Worm (Caenorhabditis elegans) whole organism, L1 larva: ENCODE data around the gene C55A6.10.

Source experiments
- C34B4.2 ChIP-seq: sonication (generic microtip); optimal IDR thresholded peaks from 2 replicates; lab custom pipeline; 2017; ENCODE audit warnings: mild to moderate bottlenecking, missing genetic modification characterization, missing compliant biosample characterization
- F16B12.6 ChIP-seq: fragments of 150-350 bp; optimal IDR thresholded peaks from 2 replicates; lab custom pipeline; 2014; ENCODE audit warnings: missing biosample characterization, missing genetic modification characterization
- aha-1 ChIP-seq: fragments of 150-350 bp; optimal IDR thresholded peaks from 2 replicates; lab custom pipeline; 2014; ENCODE audit warnings: missing biosample characterization, missing genetic modification characterization
- alr-1 ChIP-seq: fragments of 200-800 bp; sonication (Bioruptor generic); optimal IDR thresholded peaks from 2 replicates; lab custom pipeline; 2018; ENCODE audit warnings: borderline replicate concordance, mild to moderate bottlenecking, missing genetic modification characterization, missing compliant biosample characterization
- blmp-1 ChIP-seq: fragments of 150-350 bp; optimal IDR thresholded peaks from 2 replicates; lab custom pipeline; 2014; ENCODE audit warnings: missing biosample characterization, missing genetic modification characterization
- ceh-8 ChIP-seq: fragments of 200-800 bp; sonication (Bioruptor generic); optimal IDR thresholded peaks from 2 replicates; lab custom pipeline; 2018; ENCODE audit warnings: mild to moderate bottlenecking, missing genetic modification characterization, moderate library complexity, missing compliant biosample characterization
- ceh-82 ChIP-seq, 3 experiments: fragments of 150-350 bp in 1 of 3; sonication (generic microtip) in 2 of 3; optimal IDR thresholded peaks; 2 replicates each; lab custom pipeline; 2014 to 2017; ENCODE audit warnings: missing biosample characterization in 3 of 3, missing genetic modification characterization in 3 of 3
- ceh-90 ChIP-seq: sonication (generic microtip); optimal IDR thresholded peaks from 2 replicates; lab custom pipeline; 2016; ENCODE audit warnings: missing genetic modification characterization, missing compliant biosample characterization
- ces-1 ChIP-seq: fragments of 150-350 bp; optimal IDR thresholded peaks from 2 replicates; lab custom pipeline; 2014; ENCODE audit warnings: missing biosample characterization, missing genetic modification reagents, missing genetic modification characterization
- dpl-1 ChIP-seq, 3 experiments: fragments of 150-350 bp in 2 of 3; sonication (generic microtip) in 1 of 3; optimal IDR thresholded peaks; 2 replicates each; lab custom pipeline; 2014 to 2017; ENCODE audit warnings: missing biosample characterization in 3 of 3, missing genetic modification characterization in 3 of 3, missing genetic modification reagents in 3 of 3
- dsc-1 ChIP-seq: sonication (generic microtip); optimal IDR thresholded peaks from 2 replicates; lab custom pipeline; 2016; ENCODE audit warnings: mild to moderate bottlenecking, missing genetic modification characterization, missing compliant biosample characterization
- efl-1 ChIP-seq, 4 experiments: fragments of 150-350 bp; optimal IDR thresholded peaks in 3 of 4; peaks in 1 of 4; 1 replicate in 1 of 4; 2 replicates in 3 of 4; lab custom pipeline; 2014; ENCODE audit warnings: missing biosample characterization in 2 of 4, missing genetic modification characterization in 2 of 4, missing genetic modification reagents in 2 of 4
- elt-3 ChIP-seq, 6 experiments: fragments of 150-350 bp in 1 of 6; sonication (generic microtip); optimal IDR thresholded peaks; 2 replicates each; lab custom pipeline; 2017 to 2018; ENCODE audit warnings: missing biosample characterization in 6 of 6, missing genetic modification characterization in 6 of 6, inconsistent platforms in 1 of 6
- fkh-4 ChIP-seq: sonication (generic microtip); optimal IDR thresholded peaks from 2 replicates; lab custom pipeline; 2016; ENCODE audit warnings: missing compliant biosample characterization, missing genetic modification characterization, borderline replicate concordance
- fos-1 ChIP-seq: fragments of 150-350 bp; optimal IDR thresholded peaks from 2 replicates; lab custom pipeline; 2014; ENCODE audit warnings: missing biosample characterization, missing genetic modification characterization
- grh-1 ChIP-seq: fragments of 200-800 bp; sonication (Bioruptor generic); IDR thresholded peaks from 2 replicates; pipeline ENCODE4 v1.3.6; 2022; ENCODE audit warnings: missing genetic modification reagents, missing genetic modification characterization, missing compliant biosample characterization
- hlh-17 ChIP-seq: fragments of 200-800 bp; sonication (Bioruptor generic); optimal IDR thresholded peaks from 2 replicates; lab custom pipeline; 2018; ENCODE audit warnings: missing genetic modification characterization, mild to moderate bottlenecking, missing compliant biosample characterization, moderate library complexity, borderline replicate concordance
- isw-1 ChIP-seq: fragments of 200-800 bp; sonication (Bioruptor generic); IDR thresholded peaks from 2 replicates; pipeline ENCODE4 v1.3.6; 2022; ENCODE audit warnings: missing genetic modification characterization, missing compliant biosample characterization
- jun-1 ChIP-seq: fragments of 150-350 bp; optimal IDR thresholded peaks from 2 replicates; lab custom pipeline; 2014; ENCODE audit warnings: missing biosample characterization, missing genetic modification reagents, missing genetic modification characterization
- lin-14 ChIP-seq: fragments of 200-800 bp; sonication (Bioruptor generic); optimal IDR thresholded peaks from 2 replicates; lab custom pipeline; 2018; ENCODE audit warnings: mild to moderate bottlenecking, missing genetic modification characterization, moderate library complexity, missing compliant biosample characterization
- lin-15B ChIP-seq: fragments of 150-350 bp; sonication (generic microtip); optimal IDR thresholded peaks from 3 replicates; lab custom pipeline; 2014; ENCODE audit warnings: missing biosample characterization, missing genetic modification characterization
- lin-35 ChIP-seq, 2 experiments: fragments of 150-350 bp; optimal IDR thresholded peaks; 2 replicates each; lab custom pipeline; 2014; ENCODE audit warnings: missing biosample characterization in 2 of 2, missing genetic modification characterization in 2 of 2, missing genetic modification reagents in 2 of 2
- lsy-2 ChIP-seq, 2 experiments: fragments of 150-350 bp; optimal IDR thresholded peaks; 2 replicates each; lab custom pipeline; 2014; ENCODE audit warnings: missing biosample characterization in 2 of 2, missing genetic modification characterization in 2 of 2
- mep-1 ChIP-seq: fragments of 150-350 bp; optimal IDR thresholded peaks from 2 replicates; lab custom pipeline; 2014; ENCODE audit warnings: missing biosample characterization, missing genetic modification characterization
- nhr-12 ChIP-seq: sonication (generic microtip); optimal IDR thresholded peaks from 2 replicates; lab custom pipeline; 2017; ENCODE audit warnings: missing biosample characterization, missing genetic modification characterization
- nhr-19 ChIP-seq: fragments of 200-800 bp; sonication (Bioruptor generic); conservative IDR thresholded peaks from 2 replicates; pipeline ENCODE4 v1.3.6; 2022; ENCODE audit warnings: missing genetic modification characterization, missing compliant biosample characterization
- nhr-20 ChIP-seq: sonication (generic microtip); optimal IDR thresholded peaks from 2 replicates; lab custom pipeline; 2016; ENCODE audit warnings: mild to moderate bottlenecking, missing genetic modification characterization, missing compliant biosample characterization
- nhr-237 ChIP-seq: fragments of 150-350 bp; optimal IDR thresholded peaks from 2 replicates; lab custom pipeline; 2014; ENCODE audit warnings: missing biosample characterization, missing genetic modification characterization
- nhr-71 ChIP-seq: sonication (generic microtip); optimal IDR thresholded peaks from 2 replicates; lab custom pipeline; 2016; ENCODE audit warnings: mild to moderate bottlenecking, missing genetic modification characterization, moderate library complexity, missing compliant biosample characterization
- nhr-77 ChIP-seq: fragments of 150-350 bp; optimal IDR thresholded peaks from 2 replicates; lab custom pipeline; 2014; ENCODE audit warnings: missing biosample characterization, missing genetic modification characterization
- nhr-85 ChIP-seq: sonication (generic microtip); peaks from one replicate; lab custom pipeline; 2016; ENCODE audit warnings: missing genetic modification characterization, inconsistent platforms, missing compliant biosample characterization
- nhr-90 ChIP-seq: sonication (generic microtip); optimal IDR thresholded peaks from 2 replicates; lab custom pipeline; 2016; ENCODE audit warnings: mild to moderate bottlenecking, missing genetic modification characterization, missing compliant biosample characterization; ENCODE audit not compliant: poor library complexity
- pag-3 ChIP-seq: sonication (generic microtip); optimal IDR thresholded peaks from 2 replicates; lab custom pipeline; 2017; ENCODE audit warnings: missing genetic modification characterization, mild to moderate bottlenecking, missing compliant biosample characterization, antibody characterized with exemption, borderline replicate concordance; ENCODE audit not compliant: insufficient read depth
- pax-3 ChIP-seq: fragments of 200-800 bp; sonication (Bioruptor generic); optimal IDR thresholded peaks from 2 replicates; lab custom pipeline; 2018; ENCODE audit warnings: mild to moderate bottlenecking, missing genetic modification characterization, moderate library complexity, missing compliant biosample characterization
- pqm-1 ChIP-seq: sonication (generic microtip); optimal IDR thresholded peaks from 3 replicates; lab custom pipeline; 2017; ENCODE audit warnings: missing biosample characterization, missing genetic modification characterization
- skn-1 ChIP-seq: fragments of 150-350 bp; optimal IDR thresholded peaks from 2 replicates; lab custom pipeline; 2014; ENCODE audit warnings: missing biosample characterization, missing genetic modification characterization
- snpc-4 ChIP-seq: fragments of 150-350 bp; optimal IDR thresholded peaks from 2 replicates; lab custom pipeline; 2014; ENCODE audit warnings: missing biosample characterization, missing genetic modification characterization
- snu-23 ChIP-seq: sonication (generic microtip); optimal IDR thresholded peaks from 2 replicates; lab custom pipeline; 2016; ENCODE audit warnings: missing genetic modification characterization, missing compliant biosample characterization
- tbx-2 ChIP-seq: sonication (generic microtip); optimal IDR thresholded peaks from 2 replicates; lab custom pipeline; 2016; ENCODE audit warnings: missing genetic modification characterization, missing compliant biosample characterization
- unc-130 ChIP-seq: fragments of 150-350 bp; optimal IDR thresholded peaks from 2 replicates; lab custom pipeline; 2017; ENCODE audit warnings: missing biosample characterization, missing genetic modification characterization, inconsistent platforms
- unc-98 ChIP-seq: fragments of 200-800 bp; sonication (Bioruptor generic); IDR thresholded peaks from 2 replicates; pipeline ENCODE4 v1.3.6; 2022; ENCODE audit warnings: missing genetic modification characterization, missing compliant biosample characterization
- vab-15 ChIP-seq: sonication (generic microtip); optimal IDR thresholded peaks from 2 replicates; lab custom pipeline; 2017; ENCODE audit warnings: missing genotype, mild to moderate bottlenecking, missing genetic modification characterization, missing compliant biosample characterization
- zag-1 ChIP-seq: fragments of 150-350 bp; optimal IDR thresholded peaks from 2 replicates; lab custom pipeline; 2014; ENCODE audit warnings: missing biosample characterization, missing genetic modification characterization
- zip-4 ChIP-seq: fragments of 200-800 bp; sonication (Bioruptor generic); optimal IDR thresholded peaks from 2 replicates; lab custom pipeline; 2018; ENCODE audit warnings: mild to moderate bottlenecking, missing genetic modification characterization, moderate library complexity, missing compliant biosample characterization
- ztf-11 ChIP-seq, 2 experiments: sonication (generic microtip); optimal IDR thresholded peaks; 2 replicates each; lab custom pipeline; 2016 to 2017; ENCODE audit warnings: missing genetic modification characterization in 2 of 2, missing biosample characterization in 1 of 2, missing compliant biosample characterization in 1 of 2
- ztf-4 ChIP-seq: fragments of 150-350 bp; optimal IDR thresholded peaks from 2 replicates; lab custom pipeline; 2014; ENCODE audit warnings: missing biosample characterization, missing genetic modification characterization

C55A6.10 gene

DNA sequence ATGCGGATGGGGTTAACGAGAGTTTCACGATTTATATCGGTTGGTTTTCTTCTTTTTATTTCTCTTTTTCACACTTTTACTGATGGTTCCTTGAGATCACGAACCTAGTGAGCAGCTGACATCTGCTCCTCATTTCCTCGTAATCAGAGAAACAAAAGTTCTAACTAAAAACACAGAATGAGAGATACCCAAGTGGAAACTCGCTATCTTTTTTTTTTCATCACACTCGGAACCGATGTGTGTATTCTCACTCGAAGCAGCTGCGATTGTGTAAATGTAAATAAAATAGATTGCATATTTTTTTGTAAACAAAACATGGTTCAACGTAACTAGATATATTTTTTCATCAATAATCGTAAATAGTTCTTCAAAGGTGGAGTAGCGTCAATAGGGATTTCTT, 1.2 kb downstream of the C55A6.10 start (continued):
- TF ChIP-seq fos-1: no peak
- TF ChIP-seq jun-1: no peak
- no peak for TF ChIP-seq lin-35 (GFP tag; optimal IDR thresholded peaks at IDR 0.05; lab: Kevin White, UChicago)
- no peak for TF ChIP-seq pax-3 (tag; lab: Kevin White, UChicago)
- no peak for TF ChIP-seq lin-15B (tag; lab: Kevin White, UChicago)
- TF ChIP-seq nhr-77 (tag; lab: Kevin White, UChicago): no peak
- no peak for TF ChIP-seq zip-4 (GFP tag; lab: Kevin White, UChicago)
- TF ChIP-seq ceh-82 (tag; optimal IDR thresholded peaks at IDR 0.05; lab: Kevin White, UChicago): no peak
- TF ChIP-seq fkh-4 (tag; lab: Kevin White, UChicago): peak; percentile 85
- TF ChIP-seq unc-98: no peak
- peak; percentile 40 for TF ChIP-seq snu-23 (GFP tag; lab: Kevin White, UChicago)
- no peak for TF ChIP-seq ztf-11 (tag; optimal IDR thresholded peaks at IDR 0.05; lab: Kevin White, UChicago)
- TF ChIP-seq ceh-8 (GFP tag; lab: Kevin White, UChicago): no peak
- TF ChIP-seq skn-1: no peak
- no peak for TF ChIP-seq snpc-4 (tag; lab: Kevin White, UChicago)
- no peak for TF ChIP-seq aha-1
- no peak for TF ChIP-seq vab-15 (tag; lab: Kevin White, UChicago)
- no peak for TF ChIP-seq ztf-4 (tag; lab: Kevin White, UChicago)
- TF ChIP-seq nhr-71 (tag; lab: Kevin White, UChicago): peak; percentile 72
- peak; percentile 98 for TF ChIP-seq dsc-1 (tag; lab: Kevin White, UChicago)
- no peak for TF ChIP-seq C34B4.2 (tag; lab: Kevin White, UChicago)
- peak; percentile 27 for TF ChIP-seq unc-130 (tag; lab: Kevin White, UChicago)
- no peak for TF ChIP-seq ces-1 (GFP tag; lab: Kevin White, UChicago)
- TF ChIP-seq nhr-12 (tag; lab: Kevin White, UChicago): no peak
- TF ChIP-seq alr-1 (tag; lab: Kevin White, UChicago): no peak
- peak; percentile 43 for TF ChIP-seq mep-1 (tag; lab: Kevin White, UChicago)
- TF ChIP-seq nhr-85 (tag; lab: Kevin White, UChicago): no peak
- no peak for TF ChIP-seq F16B12.6 (tag; lab: Kevin White, UChicago)
- TF ChIP-seq tbx-2 (tag; lab: Kevin White, UChicago): no peak
- TF ChIP-seq blmp-1: no peak
- no peak for TF ChIP-seq pqm-1 (tag; lab: Kevin White, UChicago)
- TF ChIP-seq, all 84 proteins: peak for 12

ce11 chrV:11508773-11509172, 3.6 kb downstream of the C55A6.10 start, which contains the start of gene ttll-5:
Gene ttll-5 (plus strand): TSS chrV:11509060.
- peak; percentile 7 for TF ChIP-seq nhr-20 (tag; lab: Kevin White, UChicago)
- TF ChIP-seq ceh-82 (tag; optimal IDR thresholded peaks at IDR 0.05; lab: Kevin White, UChicago): no peak
- TF ChIP-seq zag-1: no peak
- no peak for TF ChIP-seq ceh-90
- TF ChIP-seq nhr-85 (tag; lab: Kevin White, UChicago): peak; percentile 77
- TF ChIP-seq nhr-237 (tag; lab: Kevin White, UChicago): no peak
- TF ChIP-seq pag-3 (tag; lab: Kevin White, UChicago): peak; percentile 57
- no peak for TF ChIP-seq aha-1
- peak; percentile 62 for TF ChIP-seq blmp-1
- no peak for TF ChIP-seq grh-1 (GFP tag; lab: Robert Waterston, UW)
- no peak for TF ChIP-seq pqm-1 (tag; lab: Kevin White, UChicago)
- TF ChIP-seq snu-23 (GFP tag; lab: Kevin White, UChicago): peak; percentile 5
- no peak for TF ChIP-seq dpl-1 (GFP tag; optimal IDR thresholded peaks at IDR 0.05; lab: Kevin White, UChicago)
- TF ChIP-seq lsy-2 (tag; optimal IDR thresholded peaks at IDR 0.05; lab: Kevin White, UChicago): no peak
- TF ChIP-seq hlh-17: no peak
- no peak for TF ChIP-seq nhr-90 (tag; lab: Kevin White, UChicago)
- TF ChIP-seq efl-1 (optimal IDR thresholded peaks at IDR 0.05; lab: Kevin White, UChicago): no peak
- peak in 1 of 2 experiments; percentile 70 for TF ChIP-seq efl-1 (GFP tag; optimal IDR thresholded peaks at IDR 0.05 in 1 of 2; lab: Kevin White, UChicago)
- TF ChIP-seq lin-35 (GFP tag; optimal IDR thresholded peaks at IDR 0.05; lab: Kevin White, UChicago): no peak
- no peak for TF ChIP-seq isw-1
- TF ChIP-seq nhr-19 (GFP tag; lab: Robert Waterston, UW): no peak
- peak; percentile 55 for TF ChIP-seq lin-14 (GFP tag; lab: Kevin White, UChicago)
- TF ChIP-seq snpc-4 (tag; lab: Kevin White, UChicago): no peak
- TF ChIP-seq skn-1: peak; percentile 21
- peak in 3 of 6 experiments; percentile 6 to 62 (median 62) for TF ChIP-seq elt-3 (tag; optimal IDR thresholded peaks at IDR 0.05; lab: Kevin White, UChicago)
